Worm (Caenorhabditis elegans): ENCODE results near the gene pes-23.
"Not testable (repeated sequence)": the region's sequence is repeated elsewhere in the genome, so short reads cannot be mapped to it uniquely, and the experiment has no call there.

pes-23 gene

ce11 chrX:6868669-6869068, 32.5 kb upstream of the pes-23 start, which contains the start of gene C53B7.6:
C53B7.6 (minus strand) TSS chrX:6868769.
- TF ChIP-seq aly-1 (tag; optimal IDR thresholded peaks at IDR 0.05); hmg-4 (GFP tag; optimal IDR thresholded peaks at IDR 0.05); ceh-36 (tag; optimal IDR thresholded peaks at IDR 0.05): not testable (repeated sequence)

ce11 chrX:6874723-6875122, 26.5 kb upstream of the pes-23 start, which contains the start of gene F41C6.4:
F41C6.4 (minus strand) TSS chrX:6874823.
- TF ChIP-seq ets-7 (tag; optimal IDR thresholded peaks at IDR 0.05), result no peak
- no peak for TF ChIP-seq tbx-11 (GFP tag; IDR thresholded peaks at IDR 0.05)
- no peak for TF ChIP-seq sea-1 (GFP tag; conservative IDR thresholded peaks at IDR 0.05)
- no peak for TF ChIP-seq tbx-37 (GFP tag; conservative IDR thresholded peaks at IDR 0.05)
- no peak for TF ChIP-seq hmbx-1 (tag; optimal IDR thresholded peaks at IDR 0.05)
- no peak for TF ChIP-seq ama-1 (optimal IDR thresholded peaks at IDR 0.05)
- TF ChIP-seq tra-4 (tag; optimal IDR thresholded peaks at IDR 0.05), result no peak
- no peak for TF ChIP-seq hmg-4 (GFP tag; optimal IDR thresholded peaks at IDR 0.05)
- TF ChIP-seq ceh-36 (tag; optimal IDR thresholded peaks at IDR 0.05), result no peak
- no peak for TF ChIP-seq aly-1 (tag; optimal IDR thresholded peaks at IDR 0.05)
- TF ChIP-seq F13C5.2 (tag; optimal IDR thresholded peaks at IDR 0.05), result no peak
- TF ChIP-seq pes-1 (GFP tag; IDR thresholded peaks at IDR 0.05), result no peak
- TF ChIP-seq ceh-13 (GFP tag; optimal IDR thresholded peaks at IDR 0.05), result no peak
- TF ChIP-seq hnd-1 (tag; optimal IDR thresholded peaks at IDR 0.05), result no peak
- no peak for TF ChIP-seq scrt-1 (GFP tag; IDR thresholded peaks at IDR 0.05)
- TF ChIP-seq B0310.2 (tag; optimal IDR thresholded peaks at IDR 0.05), result no peak
- no peak for TF ChIP-seq flt-1 (GFP tag; IDR thresholded peaks at IDR 0.05)

- no peak for TF ChIP-seq B0310.2 (tag; optimal IDR thresholded peaks at IDR 0.05)
- TF ChIP-seq ceh-13 (GFP tag; optimal IDR thresholded peaks at IDR 0.05), result no peak
These were observed 25.9 kb upstream of the pes-23 start for ce11 chrX:6875273-6875672.

- no peak for TF ChIP-seq aly-1 (tag; optimal IDR thresholded peaks at IDR 0.05)
- no peak for TF ChIP-seq hmg-4 (GFP tag; optimal IDR thresholded peaks at IDR 0.05)
- no peak for TF ChIP-seq sea-1 (GFP tag; conservative IDR thresholded peaks at IDR 0.05)
- no peak for TF ChIP-seq ama-1 (optimal IDR thresholded peaks at IDR 0.05)
- TF ChIP-seq tra-4 (tag; optimal IDR thresholded peaks at IDR 0.05), result no peak
- TF ChIP-seq ets-7 (tag; optimal IDR thresholded peaks at IDR 0.05), result no peak
- no peak for TF ChIP-seq pes-1 (GFP tag; IDR thresholded peaks at IDR 0.05)
- no peak for TF ChIP-seq ceh-36 (tag; optimal IDR thresholded peaks at IDR 0.05)
- no peak for TF ChIP-seq tbx-37 (GFP tag; conservative IDR thresholded peaks at IDR 0.05)
- no peak for TF ChIP-seq hmbx-1 (tag; optimal IDR thresholded peaks at IDR 0.05)
- TF ChIP-seq F13C5.2 (tag; optimal IDR thresholded peaks at IDR 0.05), result no peak
- no peak for TF ChIP-seq hnd-1 (tag; optimal IDR thresholded peaks at IDR 0.05)
- TF ChIP-seq scrt-1 (GFP tag; IDR thresholded peaks at IDR 0.05), result no peak
- no peak for TF ChIP-seq B0310.2 (tag; optimal IDR thresholded peaks at IDR 0.05)
- TF ChIP-seq tbx-11 (GFP tag; IDR thresholded peaks at IDR 0.05), result no peak
- no peak for TF ChIP-seq ceh-13 (GFP tag; optimal IDR thresholded peaks at IDR 0.05)
These were observed 23.7 kb upstream of the pes-23 start, which contains the start of gene col-173 for ce11 chrX:6877436-6877835. col-173 (minus strand) TSS chrX:6877536.

- TF ChIP-seq sea-1 (GFP tag; conservative IDR thresholded peaks at IDR 0.05); pes-1 (GFP tag; IDR thresholded peaks at IDR 0.05); hnd-1 (tag; optimal IDR thresholded peaks at IDR 0.05): not testable (repeated sequence)
These were observed 19.4 kb upstream of the pes-23 start, which contains the start of gene F41C6.6 for ce11 chrX:6881795-6882194. F41C6.6 (minus strand) TSS chrX:6881895.

ce11 chrX:6884439-6884838, 16.7 kb upstream of the pes-23 start:
- TF ChIP-seq hmbx-1 (tag; optimal IDR thresholded peaks at IDR 0.05) (no peak), hmg-4 (GFP tag; optimal IDR thresholded peaks at IDR 0.05) (no peak), ceh-13 (GFP tag; optimal IDR thresholded peaks at IDR 0.05) (no peak), tbx-11 (GFP tag; IDR thresholded peaks at IDR 0.05) (no peak), scrt-1 (GFP tag; IDR thresholded peaks at IDR 0.05) (no peak), pes-1 (GFP tag; IDR thresholded peaks at IDR 0.05) (no peak), B0310.2 (tag; optimal IDR thresholded peaks at IDR 0.05) (no peak), sea-1 (GFP tag; conservative IDR thresholded peaks at IDR 0.05) (no peak), tbx-37 (GFP tag; conservative IDR thresholded peaks at IDR 0.05) (no peak), ceh-36 (tag; optimal IDR thresholded peaks at IDR 0.05) (no peak), hnd-1 (tag; optimal IDR thresholded peaks at IDR 0.05) (no peak), F13C5.2 (tag; optimal IDR thresholded peaks at IDR 0.05) (no peak), flt-1 (GFP tag; IDR thresholded peaks at IDR 0.05) (no peak), ama-1 (optimal IDR thresholded peaks at IDR 0.05) (no peak), aly-1 (tag; optimal IDR thresholded peaks at IDR 0.05) (no peak), ets-7 (tag; optimal IDR thresholded peaks at IDR 0.05) (no peak), tra-4 (tag; optimal IDR thresholded peaks at IDR 0.05) (no peak)

- TF ChIP-seq hmg-4 (GFP tag; optimal IDR thresholded peaks at IDR 0.05) (no peak), ceh-13 (GFP tag; optimal IDR thresholded peaks at IDR 0.05) (no peak), hmbx-1 (tag; optimal IDR thresholded peaks at IDR 0.05) (no peak), sea-1 (GFP tag; conservative IDR thresholded peaks at IDR 0.05) (no peak), tra-4 (tag; optimal IDR thresholded peaks at IDR 0.05) (no peak), tbx-11 (GFP tag; IDR thresholded peaks at IDR 0.05) (no peak), flt-1 (GFP tag; IDR thresholded peaks at IDR 0.05) (no peak), pes-1 (GFP tag; IDR thresholded peaks at IDR 0.05) (no peak), aly-1 (tag; optimal IDR thresholded peaks at IDR 0.05) (no peak), F13C5.2 (tag; optimal IDR thresholded peaks at IDR 0.05) (no peak), scrt-1 (GFP tag; IDR thresholded peaks at IDR 0.05) (no peak), hnd-1 (tag; optimal IDR thresholded peaks at IDR 0.05) (no peak)
These were observed 15.8 kb upstream of the pes-23 start, which contains the start of gene F41C6.7 for ce11 chrX:6885227-6885853. F41C6.7 (minus strand) TSS chrX:6885277.

ce11 chrX:6888208-6888607, 13.0 kb upstream of the pes-23 start:
- TF ChIP-seq tbx-11 (GFP tag; IDR thresholded peaks at IDR 0.05) (no peak), scrt-1 (GFP tag; IDR thresholded peaks at IDR 0.05) (no peak), aly-1 (tag; optimal IDR thresholded peaks at IDR 0.05) (no peak), flt-1 (GFP tag; IDR thresholded peaks at IDR 0.05) (no peak)
